Fruit fly (Drosophila melanogaster): ENCODE data around the gene Spn28Dc.

DNA sequence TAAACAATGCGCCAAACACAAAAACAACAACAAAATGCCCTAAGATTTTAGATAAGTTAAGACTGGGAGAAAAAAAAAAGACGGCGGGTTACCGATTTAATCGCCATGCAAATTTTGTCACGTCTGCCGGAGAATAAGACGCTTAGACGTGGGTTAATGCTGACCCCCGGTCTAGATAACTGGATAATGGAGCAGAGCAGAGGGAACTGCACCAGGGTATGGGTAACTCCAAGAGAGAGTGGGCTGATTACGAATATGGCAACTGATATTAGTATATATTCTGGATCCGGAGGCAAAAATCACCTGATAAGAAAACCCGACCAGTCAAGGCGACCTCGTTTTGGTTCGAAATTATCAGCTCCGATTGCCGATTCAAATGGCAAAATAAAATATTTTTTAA lies 37.0 kb downstream of the Spn28Dc start:
- TF ChIP-seq rgr (GFP tag; optimal IDR thresholded peaks at IDR 0.05) (no peak), psq (GFP tag; optimal IDR thresholded peaks at IDR 0.05) (no peak), woc (GFP tag; optimal IDR thresholded peaks at IDR 0.05) (no peak)
